Fruit fly (Drosophila melanogaster): Measurements from ENCODE around the gene CG6136.

dm6 chr3R:15345198-15346017, 26.6 kb downstream of the CG6136 start:
- no peak for TF ChIP-seq Sin3A (optimal IDR thresholded peaks at IDR 0.05)
- TF ChIP-seq Myc (optimal IDR thresholded peaks at IDR 0.05), result no peak

Measured in Kc167 (cell line).